Fruit fly (Drosophila melanogaster) whole organism, wandering third instar larva: ENCODE results near the gene SPR.

ENCODE experiments used
- Abd-B ChIP-seq: fragments of >200 bp; optimal IDR thresholded peaks from 2 replicates; lab custom pipeline; 2017; ENCODE audit warnings: missing biosample characterization, missing genetic modification characterization
- Dif ChIP-seq: fragments of 200-275, 200-300 bp; sonication (Bioruptor generic); optimal IDR thresholded peaks from 2 replicates; lab custom pipeline; 2018; ENCODE audit warnings: missing biosample characterization, missing genetic modification characterization; ENCODE audit not compliant: partially characterized antibody
- GATAd ChIP-seq: sonication (Bioruptor generic); optimal IDR thresholded peaks from 2 replicates; lab custom pipeline; 2016; ENCODE audit warnings: missing biosample characterization, missing genetic modification characterization
- HLH106 ChIP-seq: fragments of 200-800 bp; optimal IDR thresholded peaks from 3 replicates; lab custom pipeline; 2019; ENCODE audit warnings: missing biosample characterization, mild to moderate bottlenecking, missing genetic modification characterization, moderate library complexity
- Hnf4 ChIP-seq: fragments of 200-800 bp; sonication (Bioruptor generic); optimal IDR thresholded peaks from 2 replicates; lab custom pipeline; 2016; ENCODE audit warnings: missing biosample characterization, mild to moderate bottlenecking, missing genetic modification characterization
- Hr78 ChIP-seq: fragments of >200 bp; optimal IDR thresholded peaks from 2 replicates; lab custom pipeline; 2017; ENCODE audit warnings: missing biosample characterization, missing genetic modification characterization
- Hr83 ChIP-seq: fragments of 200-300 bp; sonication (Bioruptor generic); optimal IDR thresholded peaks from 2 replicates; lab custom pipeline; 2016; ENCODE audit warnings: missing biosample characterization, mild to moderate bottlenecking, missing genetic modification characterization, moderate library complexity; ENCODE audit not compliant: poor library complexity, severe bottlenecking
- Jra ChIP-seq: sonication (Bioruptor generic); optimal IDR thresholded peaks from 2 replicates; lab custom pipeline; 2016; ENCODE audit warnings: missing biosample characterization, missing genetic modification characterization
- Mio ChIP-seq: sonication (Bioruptor generic); optimal IDR thresholded peaks from 2 replicates; lab custom pipeline; 2016; ENCODE audit warnings: missing biosample characterization, missing genetic modification characterization
- Myc ChIP-seq: fragments of >200 bp; optimal IDR thresholded peaks from 2 replicates; lab custom pipeline; 2017
- N ChIP-seq: fragments of >200 bp; optimal IDR thresholded peaks from 2 replicates; lab custom pipeline; 2018; ENCODE audit warnings: missing biosample characterization, missing external identifiers, missing genetic modification characterization
- OdsH ChIP-seq: fragments of 200-800 bp; sonication (Bioruptor generic); optimal IDR thresholded peaks from 2 replicates; lab custom pipeline; 2016; ENCODE audit warnings: missing biosample characterization, mild to moderate bottlenecking, missing genetic modification characterization
- Sp1 ChIP-seq: fragments of 200-800 bp; sonication (Bioruptor generic); optimal IDR thresholded peaks from 3 replicates; lab custom pipeline; 2019; ENCODE audit warnings: missing biosample characterization, mild to moderate bottlenecking, missing genetic modification characterization, moderate library complexity
- Vsx2 ChIP-seq: fragments of 200-300, 225-300 bp; sonication (Bioruptor generic); optimal IDR thresholded peaks from 2 replicates; lab custom pipeline; 2018; ENCODE audit warnings: missing biosample characterization, missing genetic modification characterization; ENCODE audit not compliant: partially characterized antibody
- dl ChIP-seq, 2 experiments: fragments of 175-275, 200-275 bp in 1 of 2; fragments of 200-275 bp in 1 of 2; sonication (Bioruptor generic); optimal IDR thresholded peaks; lab custom pipeline; 2018; ENCODE audit warnings: mild to moderate bottlenecking in 2 of 2, missing biosample characterization in 2 of 2, missing genetic modification characterization in 2 of 2, moderate library complexity in 2 of 2; ENCODE audit not compliant: partially characterized antibody in 2 of 2, insufficient read depth in 1 of 2
- dmrt93B ChIP-seq: fragments of 200-800 bp; sonication (Bioruptor generic); optimal IDR thresholded peaks from 2 replicates; lab custom pipeline; 2018; ENCODE audit warnings: missing biosample characterization, mild to moderate bottlenecking, missing genetic modification characterization
- dsf ChIP-seq: sonication (Bioruptor generic); optimal IDR thresholded peaks from 2 replicates; lab custom pipeline; 2016; ENCODE audit warnings: missing biosample characterization, missing genetic modification characterization, borderline replicate concordance
- ey ChIP-seq: fragments of 200-800 bp; sonication (Bioruptor generic); optimal IDR thresholded peaks from 2 replicates; lab custom pipeline; 2016; ENCODE audit warnings: missing biosample characterization, missing genetic modification characterization
- foxo ChIP-seq, 2 experiments: fragments of 200-800 bp; sonication (Bioruptor generic); optimal IDR thresholded peaks; 2 replicates in 1 of 2; 3 replicates in 1 of 2; lab custom pipeline; 2016 to 2017; ENCODE audit warnings: missing biosample characterization in 2 of 2, missing genetic modification characterization in 2 of 2
- h ChIP-seq: fragments of 200-800 bp; sonication (Bioruptor generic); optimal IDR thresholded peaks from 3 replicates; lab custom pipeline; 2016; ENCODE audit warnings: missing biosample characterization, mild to moderate bottlenecking, missing genetic modification characterization
- jim ChIP-seq: fragments of 175-275, 200-325 bp; sonication (Bioruptor generic); optimal IDR thresholded peaks from 2 replicates; lab custom pipeline; 2016; ENCODE audit warnings: missing biosample characterization, mild to moderate bottlenecking, missing genetic modification characterization
- lola ChIP-seq: fragments of >200 bp; optimal IDR thresholded peaks from 2 replicates; lab custom pipeline; 2017; ENCODE audit warnings: missing biosample characterization, missing genetic modification characterization
- pan ChIP-seq: fragments of >200 bp; optimal IDR thresholded peaks from 2 replicates; lab custom pipeline; 2017
- psq ChIP-seq: fragments of 200-800 bp; sonication (Bioruptor generic); optimal IDR thresholded peaks from 3 replicates; lab custom pipeline; 2017; ENCODE audit warnings: missing biosample characterization, mild to moderate bottlenecking, missing genetic modification characterization, moderate library complexity
- rgr ChIP-seq: fragments of 200-800 bp; sonication (Bioruptor generic); optimal IDR thresholded peaks from 3 replicates; lab custom pipeline; 2016; ENCODE audit warnings: missing biosample characterization, mild to moderate bottlenecking, missing genetic modification characterization
- sage ChIP-seq: fragments of 200-800 bp; sonication (Bioruptor generic); optimal IDR thresholded peaks from 2 replicates; lab custom pipeline; 2016; ENCODE audit warnings: missing biosample characterization, mild to moderate bottlenecking, missing genetic modification characterization
- sv ChIP-seq: fragments of 200-800 bp; sonication (Bioruptor generic); optimal IDR thresholded peaks from 3 replicates; lab custom pipeline; 2016; ENCODE audit warnings: missing biosample characterization, missing genetic modification characterization
- tai ChIP-seq: sonication (Bioruptor generic); optimal IDR thresholded peaks from 2 replicates; lab custom pipeline; 2016; ENCODE audit warnings: missing biosample characterization, missing genetic modification characterization
- woc ChIP-seq: sonication (Bioruptor generic); optimal IDR thresholded peaks from 2 replicates; lab custom pipeline; 2016; ENCODE audit warnings: missing biosample characterization, mild to moderate bottlenecking, missing genetic modification characterization

SPR gene

dm6 chrX:5485903-5486302 lies 39.4 kb downstream of the SPR start:
- TF ChIP-seq Vsx2 (GFP tag; lab: Kevin White, UChicago) = no peak
- TF ChIP-seq Hr83 (GFP tag; lab: Kevin White, UChicago) = no peak
- TF ChIP-seq Hr78 (GFP tag; lab: Kevin White, UChicago) = no peak
- TF ChIP-seq N (GFP tag; lab: Kevin White, UChicago) = no peak
- TF ChIP-seq HLH106 (tag; lab: Kevin White, UChicago) = no peak
- TF ChIP-seq Sp1 = no peak
- no peak for TF ChIP-seq Abd-B (GFP tag; lab: Kevin White, UChicago)

dm6 chrX:5487381-5487780 lies 40.9 kb downstream of the SPR start:
- TF ChIP-seq Hnf4 (GFP tag; lab: Kevin White, UChicago) (no peak), Mio (GFP tag; lab: Kevin White, UChicago) (no peak), psq (no peak)

DNA sequence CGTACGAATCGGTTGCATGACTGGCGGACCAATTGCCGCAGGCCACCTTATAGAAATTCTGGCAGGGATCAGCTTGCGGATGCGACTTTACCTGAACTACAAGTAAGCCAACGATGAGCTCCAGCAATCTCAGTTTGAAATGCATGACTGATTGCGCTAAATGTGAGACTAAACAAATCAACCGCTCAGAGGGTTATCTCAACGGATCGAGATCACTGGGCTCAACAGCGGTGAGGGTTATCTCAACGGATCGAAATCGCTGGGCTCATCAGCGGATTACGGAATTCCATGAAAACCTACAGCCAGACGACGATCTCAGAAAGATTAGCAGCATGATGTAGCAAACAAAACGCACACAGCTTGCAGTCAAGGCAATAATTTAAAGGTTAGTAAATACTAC lies 49.4 kb downstream of the SPR start, which contains the start of gene frma:
TSS of gene frma (minus strand) at position 152 of the 400 bp plus-strand sequence.
- TF ChIP-seq woc (no peak), HLH106 (tag; lab: Kevin White, UChicago) (no peak), lola (no peak), sage (no peak), dsf (GFP tag; lab: Kevin White, UChicago) (no peak), tai (no peak), rgr (GFP tag; lab: Kevin White, UChicago) (no peak), h (GFP tag; lab: Kevin White, UChicago) (no peak), Hr78 (GFP tag; lab: Kevin White, UChicago) (no peak)

- TF ChIP-seq Sp1 (no peak), psq (no peak)
These were observed 50.3 kb downstream of the SPR start for dm6 chrX:5496727-5497126.

- TF ChIP-seq Dif (GFP tag; lab: Kevin White, UChicago) (no peak), dl (GFP tag; optimal IDR thresholded peaks at IDR 0.05; lab: Kevin White, UChicago; ENCODE audit: insufficient read depth in 1 of 2, partially characterized antibody in 2 of 2) (no peak), dmrt93B (GFP tag; lab: Kevin White, UChicago) (no peak), Jra (no peak), HLH106 (tag; lab: Kevin White, UChicago) (no peak), sage (no peak), Hr83 (GFP tag; lab: Kevin White, UChicago) (no peak), foxo (GFP tag; optimal IDR thresholded peaks at IDR 0.05; lab: Kevin White, UChicago) (no peak), Myc (lab: Kevin White, UChicago) (no peak), rgr (GFP tag; lab: Kevin White, UChicago) (no peak), Sp1 (no peak), sv (GFP tag; lab: Kevin White, UChicago) (no peak)
These were observed 54.7 kb downstream of the SPR start, which contains the start of the genes CG32762 and CG4151 for dm6 chrX:5501129-5501528. Gene CG32762, minus strand, starts transcription at chrX:5501229. Gene CG4151, plus strand, starts transcription at chrX:5501476.

DNA sequence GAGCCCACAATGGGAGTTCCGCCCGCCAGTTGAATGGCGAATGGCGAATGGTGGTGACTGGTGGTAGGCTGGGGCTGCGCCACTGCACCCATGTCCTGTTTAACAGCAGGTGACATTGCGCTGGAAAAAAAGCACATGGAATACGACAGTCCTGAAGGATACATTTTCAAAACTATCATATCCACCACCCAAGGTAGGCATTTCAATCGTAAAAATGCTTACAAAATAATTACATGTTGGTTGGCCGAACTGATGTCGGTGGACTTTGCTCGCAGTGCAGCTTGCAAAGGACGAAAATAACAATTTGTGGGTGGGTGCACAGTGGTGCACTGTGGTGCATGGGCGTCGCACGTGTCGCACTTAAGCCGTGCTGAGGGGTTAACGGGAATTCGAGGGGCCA lies 57.5 kb downstream of the SPR start:
- TF ChIP-seq lola (no peak), Jra (no peak), ey (GFP tag; lab: Kevin White, UChicago) (no peak), jim (GFP tag; lab: Kevin White, UChicago) (no peak), Abd-B (GFP tag; lab: Kevin White, UChicago) (no peak), Hr83 (GFP tag; lab: Kevin White, UChicago) (no peak), GATAd (GFP tag; lab: Kevin White, UChicago) (no peak), sage (no peak), sv (GFP tag; lab: Kevin White, UChicago) (no peak), h (GFP tag; lab: Kevin White, UChicago) (no peak)

DNA sequence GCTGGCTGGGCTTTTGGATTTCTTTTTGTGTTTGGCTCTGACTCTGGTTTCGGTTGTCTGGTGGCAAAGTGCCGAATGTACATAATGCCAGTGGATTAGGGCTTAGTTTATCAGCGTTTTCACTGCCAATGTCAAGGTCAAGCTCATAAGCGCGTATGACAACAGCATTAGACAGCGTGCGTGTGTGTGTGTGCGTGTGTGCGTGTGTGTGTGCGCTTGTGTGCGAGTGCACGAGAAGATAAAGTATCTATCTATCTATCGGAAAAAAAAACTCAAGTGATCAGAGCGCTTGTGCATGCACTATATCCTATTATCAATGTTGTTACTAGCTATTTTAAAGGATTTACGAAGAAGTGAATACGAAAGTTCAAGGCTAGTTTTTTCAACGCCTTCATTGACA lies 64.7 kb downstream of the SPR start:
- no peak for TF ChIP-seq OdsH (GFP tag; lab: Kevin White, UChicago)
- TF ChIP-seq pan (lab: Kevin White, UChicago) = peak; percentile 3
